Fruit fly (Drosophila melanogaster): ENCODE results near the gene CG11843.

CG11843 gene

dm6 chr3R:29038960-29039581 lies 15.1 kb upstream of the CG11843 start, which contains the start of the genes Slu7 and Pkc98E (continued):
- no peak for TF ChIP-seq net (GFP tag; optimal IDR thresholded peaks at IDR 0.05)
- TF ChIP-seq CG8632 (GFP tag; optimal IDR thresholded peaks at IDR 0.05), result peak; percentile 2
- no peak for TF ChIP-seq CG6854 (GFP tag; optimal IDR thresholded peaks at IDR 0.05)
- peak in 1 of 2 experiments; percentile 14 for TF ChIP-seq ss (GFP tag; optimal IDR thresholded peaks at IDR 0.05)
- peak; percentile 41 for TF ChIP-seq OdsH (GFP tag; optimal IDR thresholded peaks at IDR 0.05)
- peak; percentile 34 for TF ChIP-seq Hr4 (GFP tag; optimal IDR thresholded peaks at IDR 0.05)
- no peak for TF ChIP-seq Hr38 (GFP tag; optimal IDR thresholded peaks at IDR 0.05)
- TF ChIP-seq vri (GFP tag; optimal IDR thresholded peaks at IDR 0.05), result no peak
- no peak for TF ChIP-seq svp (GFP tag)
- TF ChIP-seq CG16779 (tag; optimal IDR thresholded peaks at IDR 0.05), result no peak
- TF ChIP-seq CG11294 (GFP tag; IDR thresholded peaks at IDR 0.05), result no peak
- TF ChIP-seq CG10631 (GFP tag; optimal IDR thresholded peaks at IDR 0.05), result peak; percentile 43
- peak; percentile 2 for TF ChIP-seq CG11762 (GFP tag; optimal IDR thresholded peaks at IDR 0.05; ENCODE audit: insufficient read depth)
- peak; percentile 59; the same call in 2 of the 3 replicates for TF ChIP-seq CG6163 (GFP tag; IDR thresholded peaks at IDR 0.05)
- TF ChIP-seq Smox (GFP tag; optimal IDR thresholded peaks at IDR 0.05), result no peak
- TF ChIP-seq Sox14 (GFP tag; optimal IDR thresholded peaks at IDR 0.05), result peak; percentile 20
- TF ChIP-seq pdm3 (GFP tag; optimal IDR thresholded peaks at IDR 0.05), result peak; percentile 33
- peak in 1 of 2 experiments; percentile 17 for TF ChIP-seq salr (GFP tag; optimal IDR thresholded peaks at IDR 0.05)
- TF ChIP-seq Eip78C (GFP tag), result peak; percentile 74
- peak; percentile 7 for TF ChIP-seq Ets96B (tag; optimal IDR thresholded peaks at IDR 0.05)
- peak; percentile 1 for TF ChIP-seq fd85E (GFP tag; optimal IDR thresholded peaks at IDR 0.05)
- no peak for TF ChIP-seq spab (GFP tag; optimal IDR thresholded peaks at IDR 0.05)
- peak; percentile 72 for TF ChIP-seq CG3919 (GFP tag; optimal IDR thresholded peaks at IDR 0.05)
- TF ChIP-seq topi (GFP tag; optimal IDR thresholded peaks at IDR 0.05), result peak; percentile 66

DNA sequence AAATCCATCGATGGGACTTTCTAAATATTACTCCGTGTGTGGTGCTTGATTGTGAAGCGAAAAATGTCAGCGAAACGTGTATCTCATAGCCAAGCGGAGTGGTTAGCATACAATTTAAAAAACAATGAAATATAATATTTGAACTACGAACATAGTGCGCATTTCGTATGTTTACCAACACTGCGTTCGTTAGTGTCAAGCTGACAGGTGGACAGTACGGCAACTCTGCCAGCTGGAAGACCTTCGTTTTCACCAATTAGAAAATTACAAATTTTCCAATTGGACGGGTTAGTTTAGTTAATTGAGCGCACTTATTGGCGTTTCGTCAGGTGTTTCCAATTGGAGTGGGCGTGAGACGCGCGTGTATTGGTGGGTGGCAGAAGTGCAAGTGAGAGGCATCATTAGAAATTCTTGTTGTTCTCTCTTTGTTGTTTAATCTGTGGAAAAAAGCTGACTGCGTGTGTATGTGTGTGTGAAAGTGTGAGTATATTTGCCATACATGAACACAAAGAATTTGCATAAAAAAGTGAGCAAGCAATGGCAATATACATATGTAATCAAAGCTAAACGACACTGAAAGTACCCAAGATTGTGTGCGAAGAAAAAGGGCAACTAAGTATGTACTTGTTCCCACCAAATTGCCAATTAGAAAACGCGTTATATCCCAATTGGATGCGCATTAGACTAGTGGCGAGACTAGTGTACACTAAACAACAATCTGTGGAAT lies 14.3 kb upstream of the CG11843 start:
- TF ChIP-seq Met (GFP tag; optimal IDR thresholded peaks at IDR 0.05) (no peak), Ets21C (GFP tag; optimal IDR thresholded peaks at IDR 0.05) (peak; percentile 27), esn (GFP tag; optimal IDR thresholded peaks at IDR 0.05) (peak; percentile 55), dsx (GFP tag; optimal IDR thresholded peaks at IDR 0.05; ENCODE audit: poor library complexity, severe bottlenecking) (no peak), Eip78C (GFP tag) (peak; percentile 70), vri (GFP tag; optimal IDR thresholded peaks at IDR 0.05) (peak; percentile 15), Lpt (GFP tag; optimal IDR thresholded peaks at IDR 0.05) (no peak), CG3032 (tag; optimal IDR thresholded peaks at IDR 0.05) (no peak), Sox15 (GFP tag; optimal IDR thresholded peaks at IDR 0.05) (no peak), net (GFP tag; optimal IDR thresholded peaks at IDR 0.05) (peak; percentile 29), topi (GFP tag; optimal IDR thresholded peaks at IDR 0.05) (no peak), cyc (GFP tag; optimal IDR thresholded peaks at IDR 0.05) (peak; percentile 35), pdm3 (GFP tag; optimal IDR thresholded peaks at IDR 0.05) (no peak), CG6854 (GFP tag; optimal IDR thresholded peaks at IDR 0.05) (no peak), CG6276 (GFP tag; optimal IDR thresholded peaks at IDR 0.05) (no peak), CG11294 (GFP tag; IDR thresholded peaks at IDR 0.05) (no peak), Hr38 (GFP tag; optimal IDR thresholded peaks at IDR 0.05) (no peak), Sox102F (GFP tag; optimal IDR thresholded peaks at IDR 0.05) (no peak), CG6163 (GFP tag; IDR thresholded peaks at IDR 0.05) (peak; percentile 47; the same call in 2 of the 3 replicates), CG10669 (GFP tag; optimal IDR thresholded peaks at IDR 0.05) (no peak), CG9139 (GFP tag; optimal IDR thresholded peaks at IDR 0.05) (no peak), CG1621 (tag; optimal IDR thresholded peaks at IDR 0.05) (no peak), spab (GFP tag; optimal IDR thresholded peaks at IDR 0.05) (no peak), CG10631 (GFP tag; optimal IDR thresholded peaks at IDR 0.05) (no peak), Sox14 (GFP tag; optimal IDR thresholded peaks at IDR 0.05) (peak; percentile 85), CG8632 (GFP tag; optimal IDR thresholded peaks at IDR 0.05) (peak; percentile 24), fd59A (GFP tag; optimal IDR thresholded peaks at IDR 0.05) (no peak), fkh (GFP tag; optimal IDR thresholded peaks at IDR 0.05) (peak; percentile 48), CG8319 (GFP tag; optimal IDR thresholded peaks at IDR 0.05) (peak; percentile 10), CG8119 (GFP tag; IDR thresholded peaks at IDR 0.05) (0 out of 3 replicates have a peak, but pooled peaks have one; percentile 15), achi (GFP tag; optimal IDR thresholded peaks at IDR 0.05) (peak; percentile 100), Gug (GFP tag; IDR thresholded peaks at IDR 0.05) (no peak), CG34406 (GFP tag; optimal IDR thresholded peaks at IDR 0.05) (peak; percentile 24), CG7368 (GFP tag; optimal IDR thresholded peaks at IDR 0.05) (no peak), CG31627 (GFP tag; optimal IDR thresholded peaks at IDR 0.05) (peak; percentile 52), CG11762 (GFP tag; optimal IDR thresholded peaks at IDR 0.05; ENCODE audit: insufficient read depth) (peak; percentile 2)
